Worm (Caenorhabditis elegans): ENCODE measurements around the gene T13H5.8.

- no peak for TF ChIP-seq dao-5 (tag; optimal IDR thresholded peaks at IDR 0.05)
- no peak for TF ChIP-seq him-1 (tag; optimal IDR thresholded peaks at IDR 0.05)
- no peak for TF ChIP-seq W03F9.2 (tag; optimal IDR thresholded peaks at IDR 0.05)
Measured at ce11 chrII:8498173-8498572, 20.1 kb upstream of the T13H5.8 start.

Measured in whole organism, L4/young adult.